Worm (Caenorhabditis elegans): ENCODE data around the gene T24H10.4.

The T24H10.4 gene

ce11 chrII:9120329-9120728, 11.0 kb downstream of the T24H10.4 start:
- TF ChIP-seq nhr-28 (tag; optimal IDR thresholded peaks at IDR 0.05) (no peak), mml-1 (tag; optimal IDR thresholded peaks at IDR 0.05) (no peak), R02D3.7 (tag; optimal IDR thresholded peaks at IDR 0.05) (no peak), unc-39 (tag; optimal IDR thresholded peaks at IDR 0.05) (no peak), elt-1 (tag; optimal IDR thresholded peaks at IDR 0.05) (no peak), ceh-9 (tag; optimal IDR thresholded peaks at IDR 0.05) (no peak), ceh-16 (tag; optimal IDR thresholded peaks at IDR 0.05) (no peak), elt-2 (tag; optimal IDR thresholded peaks at IDR 0.05) (no peak)

- TF ChIP-seq sea-2 (GFP tag; optimal IDR thresholded peaks at IDR 0.05): no peak
- no peak for TF ChIP-seq ceh-9 (tag; optimal IDR thresholded peaks at IDR 0.05)
- TF ChIP-seq nfya-1 (tag; optimal IDR thresholded peaks at IDR 0.05; ENCODE audit: insufficient read depth): peak; percentile 12
These were observed 11.7 kb downstream of the T24H10.4 start for ce11 chrII:9120813-9121554.

DNA sequence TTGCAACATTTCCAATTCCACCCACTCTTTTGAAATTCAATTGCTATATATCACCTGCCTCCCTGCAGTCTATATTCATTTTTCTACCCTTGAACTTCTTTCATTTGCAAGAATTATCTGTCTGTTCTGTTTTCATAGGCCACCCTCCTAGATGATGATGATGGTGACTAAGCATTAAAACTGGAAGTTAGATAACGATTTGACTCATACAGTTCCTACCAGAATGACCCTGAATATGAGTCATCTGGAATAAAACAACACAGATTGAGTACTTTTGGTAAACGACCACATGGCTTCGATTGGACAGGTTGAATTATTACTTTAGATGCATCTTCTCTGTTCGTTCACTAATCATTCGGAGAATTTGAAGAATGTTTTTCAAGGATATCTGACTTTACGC, 15.0 kb downstream of the T24H10.4 start:
- TF ChIP-seq pha-4 (tag; optimal IDR thresholded peaks at IDR 0.05) (no peak), lsy-12 (tag; optimal IDR thresholded peaks at IDR 0.05) (no peak), lin-39 (tag; optimal IDR thresholded peaks at IDR 0.05) (no peak), elt-2 (tag; optimal IDR thresholded peaks at IDR 0.05) (no peak), elt-1 (tag; optimal IDR thresholded peaks at IDR 0.05) (no peak), ceh-82 (tag; optimal IDR thresholded peaks at IDR 0.05) (no peak), nhr-25 (tag; optimal IDR thresholded peaks at IDR 0.05) (peak; percentile 31), fkh-2 (tag; optimal IDR thresholded peaks at IDR 0.05) (no peak), egl-27 (tag; optimal IDR thresholded peaks at IDR 0.05) (no peak), nhr-23 (tag; optimal IDR thresholded peaks at IDR 0.05) (peak; percentile 37), hmg-11 (tag; optimal IDR thresholded peaks at IDR 0.05) (no peak), pqm-1 (tag; optimal IDR thresholded peaks at IDR 0.05) (peak; percentile 1), sea-2 (GFP tag; optimal IDR thresholded peaks at IDR 0.05) (no peak)

DNA sequence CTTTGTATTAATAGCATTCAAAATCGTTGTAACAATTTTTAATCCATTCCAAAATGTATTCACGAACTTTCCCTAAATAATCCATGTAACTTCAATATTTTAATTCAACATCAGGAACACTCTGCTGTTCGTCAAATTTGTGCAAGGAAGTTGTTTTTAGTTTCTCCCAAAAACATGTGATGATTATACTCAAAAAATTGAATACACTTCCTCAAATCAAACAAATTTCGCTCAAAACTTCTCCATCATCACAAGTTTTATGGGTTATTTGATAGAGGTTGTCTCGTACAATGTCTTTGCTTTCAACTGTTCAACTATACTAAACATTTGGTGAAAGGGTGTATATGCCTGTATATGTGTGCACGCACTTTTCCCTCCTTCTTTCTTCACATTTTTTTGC, 15.7 kb downstream of the T24H10.4 start:
- TF ChIP-seq nhr-23 (tag; optimal IDR thresholded peaks at IDR 0.05) (no peak), pha-4 (tag; optimal IDR thresholded peaks at IDR 0.05) (peak; percentile 17), unc-39 (tag; optimal IDR thresholded peaks at IDR 0.05) (no peak), elt-2 (tag; optimal IDR thresholded peaks at IDR 0.05) (peak; percentile 3), pqm-1 (tag; optimal IDR thresholded peaks at IDR 0.05) (peak; percentile 53), nhr-28 (tag; optimal IDR thresholded peaks at IDR 0.05) (no peak)

- TF ChIP-seq nhr-28 (tag; optimal IDR thresholded peaks at IDR 0.05) (no peak), elt-2 (tag; optimal IDR thresholded peaks at IDR 0.05) (peak; percentile 1), nhr-23 (tag; optimal IDR thresholded peaks at IDR 0.05) (peak; percentile 32), ztf-11 (tag; optimal IDR thresholded peaks at IDR 0.05) (no peak), hmg-11 (tag; optimal IDR thresholded peaks at IDR 0.05) (peak; percentile 36), fos-1 (tag; optimal IDR thresholded peaks at IDR 0.05) (peak; percentile 98), pha-4 (tag; optimal IDR thresholded peaks at IDR 0.05) (peak; percentile 78), elt-3 (tag; optimal IDR thresholded peaks at IDR 0.05) (peak in 1 of 3 experiments; percentile 3), nhr-25 (tag; optimal IDR thresholded peaks at IDR 0.05) (peak; percentile 6)
These were observed 17.6 kb downstream of the T24H10.4 start for ce11 chrII:9126965-9127364.

ce11 chrII:9127379-9127778, 18.0 kb downstream of the T24H10.4 start:
- peak; percentile 44 for TF ChIP-seq ama-1 (optimal IDR thresholded peaks at IDR 0.05)
- TF ChIP-seq R02D3.7 (tag; optimal IDR thresholded peaks at IDR 0.05): no peak

DNA sequence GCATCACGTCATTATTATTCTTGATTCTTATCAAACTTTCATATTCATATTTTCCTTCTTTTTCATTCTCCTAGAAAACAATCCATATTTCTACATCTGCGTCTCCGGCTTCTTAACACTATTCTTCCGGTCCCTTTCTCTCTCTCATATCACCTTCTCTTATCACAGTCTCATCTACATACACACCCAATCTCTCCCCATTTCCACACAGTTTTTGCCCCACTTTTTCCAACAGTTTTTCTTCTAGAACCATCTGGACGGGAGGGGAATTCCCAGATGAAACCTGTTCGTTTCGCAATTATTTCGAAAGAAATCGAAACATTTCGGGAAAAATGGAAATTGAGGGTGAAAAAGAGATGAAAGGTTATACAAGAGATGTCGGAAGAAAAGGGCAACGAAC, 18.8 kb downstream of the T24H10.4 start:
- TF ChIP-seq daf-12 (tag; optimal IDR thresholded peaks at IDR 0.05) (no peak), ceh-16 (tag; optimal IDR thresholded peaks at IDR 0.05) (no peak), nfya-1 (tag; optimal IDR thresholded peaks at IDR 0.05; ENCODE audit: insufficient read depth) (peak; percentile 46), mml-1 (tag; optimal IDR thresholded peaks at IDR 0.05) (no peak), fkh-2 (tag; optimal IDR thresholded peaks at IDR 0.05) (no peak), nhr-28 (tag; optimal IDR thresholded peaks at IDR 0.05) (no peak), elt-1 (tag; optimal IDR thresholded peaks at IDR 0.05) (no peak), elt-3 (tag; optimal IDR thresholded peaks at IDR 0.05) (peak in 1 of 3 experiments; percentile 89), ceh-28 (tag; optimal IDR thresholded peaks at IDR 0.05) (peak; percentile 76), lsy-12 (tag; optimal IDR thresholded peaks at IDR 0.05) (peak; percentile 65), eor-1 (tag; optimal IDR thresholded peaks at IDR 0.05) (no peak), R02D3.7 (tag; optimal IDR thresholded peaks at IDR 0.05) (peak; percentile 43), egl-5 (tag; optimal IDR thresholded peaks at IDR 0.05) (no peak), pha-4 (tag; optimal IDR thresholded peaks at IDR 0.05) (peak; percentile 29), aly-2 (tag; optimal IDR thresholded peaks at IDR 0.05) (no peak), mdl-1 (tag; optimal IDR thresholded peaks at IDR 0.05) (no peak), egl-27 (tag; optimal IDR thresholded peaks at IDR 0.05) (no peak), snpc-4 (tag; optimal IDR thresholded peaks at IDR 0.05) (no peak), lin-15B (tag; optimal IDR thresholded peaks at IDR 0.05) (no peak), ztf-4 (tag; optimal IDR thresholded peaks at IDR 0.05) (no peak), nhr-12 (tag; optimal IDR thresholded peaks at IDR 0.05) (no peak), tbx-2 (tag; optimal IDR thresholded peaks at IDR 0.05) (no peak), nhr-11 (tag; optimal IDR thresholded peaks at IDR 0.05) (no peak), unc-39 (tag; optimal IDR thresholded peaks at IDR 0.05) (no peak), nhr-43 (tag; optimal IDR thresholded peaks at IDR 0.05; ENCODE audit: poor library complexity, severe bottlenecking) (peak; percentile 50)
